Worm (Caenorhabditis elegans) whole organism, late embryonic: ENCODE measurements around the gene Y82E9BL.3.

Experiments
- C38D4.7 ChIP-seq: fragments of 200-800 bp; sonication (Bioruptor generic); optimal IDR thresholded peaks from 2 replicates; lab custom pipeline; 2018; ENCODE audit warnings: mild to moderate bottlenecking, missing genetic modification characterization, moderate library complexity, missing compliant biosample characterization
- F13H6.1 ChIP-seq: sonication (generic microtip); optimal IDR thresholded peaks from 2 replicates; lab custom pipeline; 2016; ENCODE audit warnings: missing genetic modification characterization, missing compliant biosample characterization
- K02D7.2 ChIP-seq: sonication (generic microtip); optimal IDR thresholded peaks from 2 replicates; lab custom pipeline; 2017; ENCODE audit warnings: mild to moderate bottlenecking, missing genetic modification characterization, missing compliant biosample characterization
- Y22D7AL.16 ChIP-seq: sonication (generic microtip); optimal IDR thresholded peaks from 2 replicates; lab custom pipeline; 2016; ENCODE audit warnings: missing genetic modification characterization, missing compliant biosample characterization
- ahr-1 ChIP-seq: sonication (generic microtip); optimal IDR thresholded peaks from 2 replicates; lab custom pipeline; 2016; ENCODE audit warnings: missing genetic modification characterization, missing compliant biosample characterization
- ceh-14 ChIP-seq: sonication (generic microtip); optimal IDR thresholded peaks from 2 replicates; lab custom pipeline; 2016; ENCODE audit warnings: missing genotype, missing genetic modification characterization, missing compliant biosample characterization
- ceh-24 ChIP-seq: sonication (generic microtip); optimal IDR thresholded peaks from 2 replicates; lab custom pipeline; 2016; ENCODE audit warnings: mild to moderate bottlenecking, missing genetic modification characterization, missing compliant biosample characterization
- ceh-34 ChIP-seq: sonication (generic microtip); optimal IDR thresholded peaks from 2 replicates; lab custom pipeline; 2016; ENCODE audit warnings: mild to moderate bottlenecking, missing genetic modification characterization, missing compliant biosample characterization
- ceh-45 ChIP-seq: fragments of 200-800 bp; sonication (Bioruptor generic); IDR thresholded peaks from 2 replicates; pipeline ENCODE4 v1.3.6; 2022; ENCODE audit warnings: missing genetic modification reagents, missing genetic modification characterization, missing compliant biosample characterization
- ceh-48 ChIP-seq: sonication (generic microtip); optimal IDR thresholded peaks from 2 replicates; lab custom pipeline; 2016; ENCODE audit warnings: missing genetic modification characterization, inconsistent platforms, missing compliant biosample characterization
- ceh-9 ChIP-seq: sonication (generic microtip); optimal IDR thresholded peaks from 2 replicates; lab custom pipeline; 2016; ENCODE audit warnings: mild to moderate bottlenecking, missing genetic modification characterization, inconsistent platforms, missing compliant biosample characterization
- che-1 ChIP-seq: sonication (generic microtip); optimal IDR thresholded peaks from 2 replicates; lab custom pipeline; 2016; ENCODE audit warnings: mild to moderate bottlenecking, missing genetic modification characterization, missing compliant biosample characterization
- dve-1 ChIP-seq: sonication (generic microtip); optimal IDR thresholded peaks from 2 replicates; lab custom pipeline; 2017; ENCODE audit warnings: antibody characterized with exemption, mild to moderate bottlenecking, missing genetic modification characterization, missing compliant biosample characterization
- elt-2 ChIP-seq: sonication (generic microtip); optimal IDR thresholded peaks from 2 replicates; lab custom pipeline; 2016; ENCODE audit warnings: missing genetic modification reagents, missing genetic modification characterization, missing compliant biosample characterization
- elt-4 ChIP-seq: sonication (generic microtip); optimal IDR thresholded peaks from 2 replicates; lab custom pipeline; 2016; ENCODE audit warnings: missing genetic modification characterization, missing compliant biosample characterization
- ets-4 ChIP-seq: sonication (generic microtip); optimal IDR thresholded peaks from 2 replicates; lab custom pipeline; 2016; ENCODE audit warnings: missing genetic modification characterization, missing compliant biosample characterization
- fax-1 ChIP-seq: sonication (generic microtip); optimal IDR thresholded peaks from 2 replicates; lab custom pipeline; 2016; ENCODE audit warnings: missing genotype, missing genetic modification characterization, missing compliant biosample characterization
- gmeb-2 ChIP-seq: sonication (generic microtip); optimal IDR thresholded peaks from 2 replicates; lab custom pipeline; 2016; ENCODE audit warnings: missing genetic modification characterization, inconsistent platforms, missing compliant biosample characterization
- hlh-6 ChIP-seq: sonication (generic microtip); optimal IDR thresholded peaks from 2 replicates; lab custom pipeline; 2016; ENCODE audit warnings: missing genotype, missing genetic modification characterization, missing compliant biosample characterization
- nfya-1 ChIP-seq: sonication (generic microtip); optimal IDR thresholded peaks from 2 replicates; lab custom pipeline; 2017; ENCODE audit warnings: missing genetic modification characterization, mild to moderate bottlenecking, missing compliant biosample characterization, antibody characterized with exemption, moderate library complexity
- nhr-11 ChIP-seq: fragments of 150-350 bp; optimal IDR thresholded peaks from 2 replicates; lab custom pipeline; 2014; ENCODE audit warnings: missing biosample characterization, missing genetic modification characterization
- nhr-232 ChIP-seq: sonication (generic microtip); optimal IDR thresholded peaks from 2 replicates; lab custom pipeline; 2016; ENCODE audit warnings: missing genetic modification characterization, missing compliant biosample characterization
- npax-4 ChIP-seq: sonication (generic microtip); optimal IDR thresholded peaks from 2 replicates; lab custom pipeline; 2016; ENCODE audit warnings: missing genetic modification characterization, missing compliant biosample characterization
- pax-1 ChIP-seq: fragments of 150-350 bp; optimal IDR thresholded peaks from 2 replicates; lab custom pipeline; 2014; ENCODE audit warnings: missing biosample characterization, missing genetic modification characterization
- pha-4 ChIP-seq: fragments of 150-350 bp; optimal IDR thresholded peaks from 2 replicates; lab custom pipeline; 2018; ENCODE audit warnings: missing biosample characterization, missing genetic modification reagents, missing genetic modification characterization
- pros-1 ChIP-seq: fragments of 150-350 bp; optimal IDR thresholded peaks from 2 replicates; lab custom pipeline; 2014; ENCODE audit warnings: missing biosample characterization, missing genetic modification reagents, missing genetic modification characterization
- ref-2 ChIP-seq: sonication (generic microtip); optimal IDR thresholded peaks from 2 replicates; lab custom pipeline; 2016; ENCODE audit warnings: missing genetic modification characterization, missing compliant biosample characterization
- sdc-2 ChIP-seq: sonication (generic microtip); optimal IDR thresholded peaks from 2 replicates; lab custom pipeline; 2016; ENCODE audit warnings: missing genotype, missing genetic modification characterization, missing compliant biosample characterization
- sox-2 ChIP-seq: fragments of 200-800 bp; sonication (Bioruptor generic); IDR thresholded peaks from 2 replicates; pipeline ENCODE4 v1.3.6; 2022; ENCODE audit warnings: missing genetic modification reagents, missing genetic modification characterization, missing compliant biosample characterization
- sox-4 ChIP-seq: sonication (generic microtip); optimal IDR thresholded peaks from 2 replicates; lab custom pipeline; 2017; ENCODE audit warnings: mild to moderate bottlenecking, missing genetic modification characterization, inconsistent platforms, missing compliant biosample characterization
- syd-9 ChIP-seq: sonication (generic microtip); optimal IDR thresholded peaks from 2 replicates; lab custom pipeline; 2016; ENCODE audit warnings: mild to moderate bottlenecking, missing genetic modification characterization, moderate library complexity, missing compliant biosample characterization
- unc-3 ChIP-seq, 2 experiments: fragments of 200-800 bp in 1 of 2; sonication (Bioruptor generic) in 1 of 2; sonication (generic microtip) in 1 of 2; conservative IDR thresholded peaks in 1 of 2; optimal IDR thresholded peaks in 1 of 2; 2 replicates each; pipeline versions ENCODE4 v1.3.6 to Lab custom; 2016 to 2022; ENCODE audit warnings: missing compliant biosample characterization in 2 of 2, missing genetic modification characterization in 2 of 2, missing genetic modification reagents in 1 of 2
- unc-42 ChIP-seq: sonication (generic microtip); optimal IDR thresholded peaks from 2 replicates; lab custom pipeline; 2016; ENCODE audit warnings: missing genotype, missing genetic modification characterization, missing compliant biosample characterization
- unc-86 ChIP-seq: sonication (generic microtip); optimal IDR thresholded peaks from 2 replicates; lab custom pipeline; 2016; ENCODE audit warnings: missing genetic modification characterization, missing compliant biosample characterization
- zip-5 ChIP-seq: sonication (generic microtip); optimal IDR thresholded peaks from 2 replicates; lab custom pipeline; 2016; ENCODE audit warnings: missing genetic modification characterization, missing compliant biosample characterization

The Y82E9BL.3 gene

DNA sequence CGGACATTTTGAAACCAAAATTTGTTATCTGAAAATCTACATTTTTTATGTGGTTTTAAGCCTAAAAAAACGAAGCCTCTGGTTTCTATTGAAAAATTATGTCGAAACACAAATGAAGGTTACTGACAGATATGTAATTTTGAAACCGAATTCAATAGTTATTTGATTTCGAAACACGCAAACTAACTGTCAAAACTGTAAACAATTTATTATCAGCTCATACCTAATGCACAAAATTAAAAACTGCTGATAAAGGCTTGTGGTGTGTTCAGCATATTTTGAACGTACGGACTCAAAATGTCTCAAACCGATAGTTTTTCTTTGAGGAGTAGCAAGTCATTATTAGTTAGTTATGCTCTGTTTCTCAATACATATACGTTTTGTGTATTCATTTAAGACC is 8.2 kb downstream of the Y82E9BL.3 start, which contains the start of gene fbxa-26:
Gene fbxa-26 (minus strand): TSS at position 35 of the 400 bp plus-strand sequence.
- TF ChIP-seq Y22D7AL.16 (tag; lab: Kevin White, UChicago) (no peak), pros-1 (tag; lab: Kevin White, UChicago) (no peak), ref-2 (no peak), gmeb-2 (tag; lab: Kevin White, UChicago) (no peak), ceh-14 (tag; lab: Kevin White, UChicago) (no peak), unc-86 (tag; lab: Kevin White, UChicago) (no peak), unc-42 (tag; lab: Kevin White, UChicago) (no peak), sox-4 (no peak), nfya-1 (no peak), ets-4 (no peak), npax-4 (tag; lab: Kevin White, UChicago) (no peak), F13H6.1 (no peak), unc-3 (GFP tag; conservative IDR thresholded peaks at IDR 0.05; lab: Robert Waterston, UW) (no peak), unc-3 (tag; optimal IDR thresholded peaks at IDR 0.05; lab: Kevin White, UChicago) (no peak), elt-4 (no peak), elt-2 (tag; lab: Kevin White, UChicago) (no peak), sdc-2 (tag; lab: Kevin White, UChicago) (no peak)

DNA sequence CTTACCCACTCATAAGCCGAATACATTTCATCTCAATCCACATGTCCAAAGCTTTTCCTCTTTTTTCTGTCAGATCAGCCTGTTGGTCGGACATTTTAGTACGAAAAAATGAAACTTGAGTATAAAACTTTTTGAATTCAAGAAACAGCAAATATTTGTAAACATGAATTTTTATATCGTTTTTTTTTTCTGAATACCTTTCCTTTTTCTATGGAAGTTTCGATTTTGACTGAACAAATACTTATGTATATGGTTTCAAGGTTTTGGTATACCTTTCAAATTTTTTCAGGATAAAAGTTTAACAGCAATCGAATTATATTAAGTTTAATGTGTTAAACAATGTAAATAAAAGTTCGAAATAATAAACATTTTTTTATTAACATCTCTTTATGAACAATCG is 10.4 kb downstream of the Y82E9BL.3 start, which contains the start of gene fbxa-5:
Gene fbxa-5 (minus strand): TSS at position 101 of the 400 bp plus-strand sequence.
- TF ChIP-seq ets-4 (no peak), gmeb-2 (tag; lab: Kevin White, UChicago) (no peak), unc-42 (tag; lab: Kevin White, UChicago) (no peak), F13H6.1 (no peak), ceh-48 (tag; lab: Kevin White, UChicago) (no peak), sox-4 (no peak), ref-2 (no peak), elt-2 (tag; lab: Kevin White, UChicago) (no peak)

DNA sequence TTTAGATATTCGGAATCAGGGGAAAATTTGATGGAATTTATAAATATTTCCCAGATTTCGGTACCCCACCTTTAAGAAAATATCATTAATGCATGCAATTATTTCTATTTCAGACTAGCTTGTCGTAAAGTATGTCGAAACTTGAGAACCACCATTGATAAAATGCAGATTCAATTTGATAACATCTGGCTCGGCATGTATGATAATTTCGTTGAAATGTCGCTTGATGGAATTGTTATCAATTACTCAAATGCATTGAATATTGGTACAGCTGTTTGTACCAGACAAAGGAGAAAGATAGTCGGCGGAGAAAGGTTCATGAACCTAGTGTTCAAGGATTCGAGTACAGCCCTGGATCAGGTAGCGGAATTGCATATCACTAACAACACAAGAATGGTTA is 18.8 kb downstream of the Y82E9BL.3 start, which contains the start of gene Y82E9BL.19:
Gene Y82E9BL.19 (plus strand): TSS at position 123 of the 400 bp plus-strand sequence.
- no peak for TF ChIP-seq elt-4
- TF ChIP-seq C38D4.7 (GFP tag; lab: Kevin White, UChicago), result no peak
- TF ChIP-seq pax-1 (tag; lab: Kevin White, UChicago), result no peak
- TF ChIP-seq ceh-24 (tag; lab: Kevin White, UChicago), result no peak
- TF ChIP-seq hlh-6, result no peak
- no peak for TF ChIP-seq ceh-45 (GFP tag; lab: Robert Waterston, UW)
- TF ChIP-seq ceh-34 (tag; lab: Kevin White, UChicago), result no peak
- no peak for TF ChIP-seq unc-3 (GFP tag; conservative IDR thresholded peaks at IDR 0.05; lab: Robert Waterston, UW)
- no peak for TF ChIP-seq unc-3 (tag; optimal IDR thresholded peaks at IDR 0.05; lab: Kevin White, UChicago)
- no peak for TF ChIP-seq sox-2
- no peak for TF ChIP-seq dve-1
- TF ChIP-seq zip-5 (tag; lab: Kevin White, UChicago), result no peak
- no peak for TF ChIP-seq ceh-9 (tag; lab: Kevin White, UChicago)
- TF ChIP-seq nhr-232, result no peak
- TF ChIP-seq unc-42 (tag; lab: Kevin White, UChicago), result no peak
- no peak for TF ChIP-seq nhr-11

DNA sequence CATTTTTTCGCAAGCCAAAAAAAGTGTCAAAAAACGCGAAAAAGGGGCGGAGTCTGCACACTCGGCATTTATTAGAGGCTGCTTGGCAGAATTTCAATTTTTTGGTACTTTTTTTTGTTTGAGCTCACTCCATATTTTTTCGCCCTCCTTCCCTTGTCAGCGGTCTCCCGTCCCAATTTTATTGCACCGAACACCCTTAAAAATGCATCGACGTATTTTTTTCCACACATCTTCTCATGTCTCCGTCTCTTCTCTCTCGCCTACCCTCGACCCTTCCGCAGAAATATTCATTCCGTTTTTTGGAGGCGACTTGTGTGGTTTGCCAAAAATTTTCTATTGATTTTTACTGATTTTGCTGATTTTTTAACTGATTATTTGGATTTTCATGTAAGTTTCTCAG is 24.2 kb downstream of the Y82E9BL.3 start, which contains the start of gene Y82E9BL.18:
Gene Y82E9BL.18 (plus strand): TSS at position 301 of the 400 bp plus-strand sequence.
- TF ChIP-seq che-1 (tag; lab: Kevin White, UChicago) (no peak), elt-2 (tag; lab: Kevin White, UChicago) (no peak)
- TF ChIP-seq, all 69 proteins: peak for 0

DNA sequence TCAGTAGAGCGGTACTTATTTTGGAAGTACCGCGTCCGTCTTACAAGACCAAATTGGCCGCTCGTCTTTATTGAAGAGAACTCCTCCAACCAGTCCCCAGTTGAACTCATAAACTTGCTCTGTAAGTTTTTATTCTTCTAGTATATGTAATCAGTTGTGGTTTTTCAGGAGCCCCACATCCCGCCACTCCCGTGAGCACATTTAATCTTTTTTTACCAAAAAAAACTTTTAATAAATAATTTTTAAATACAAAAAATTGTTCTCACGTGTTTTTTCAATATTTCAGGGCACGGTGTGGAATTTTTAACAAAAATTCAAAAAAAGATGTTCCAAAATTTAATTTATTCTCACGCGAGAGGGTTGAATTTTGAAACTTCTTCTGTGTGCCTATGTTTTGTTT is 26.1 kb downstream of the Y82E9BL.3 start, which contains the start of gene fbxa-14:
Gene fbxa-14 (minus strand): TSS at position 101 of the 400 bp plus-strand sequence.
- TF ChIP-seq syd-9 (tag; lab: Kevin White, UChicago) (no peak), pha-4 (no peak), fax-1 (tag; lab: Kevin White, UChicago) (no peak), K02D7.2 (no peak), nhr-232 (no peak), ceh-24 (tag; lab: Kevin White, UChicago) (no peak), ets-4 (no peak), ahr-1 (no peak)
